Fruit fly (Drosophila melanogaster) whole organism, adult: ENCODE data around the gene glob1.

ENCODE experiments used
- CG11617 ChIP-seq: fragments of 200-800 bp; sonication (Bioruptor generic); optimal IDR thresholded peaks from 2 replicates; lab custom pipeline; 2017; ENCODE audit warnings: mild to moderate bottlenecking, missing biosample characterization, missing genetic modification reagents, missing genetic modification characterization
- CG12768 ChIP-seq: fragments of 200-800 bp; sonication (Bioruptor generic); optimal IDR thresholded peaks from 2 replicates; lab custom pipeline; 2017; ENCODE audit warnings: missing biosample characterization, missing genetic modification characterization, mild to moderate bottlenecking, moderate library complexity, missing genetic modification reagents
- CG14711 ChIP-seq: fragments of 200-800 bp; sonication (Bioruptor generic); optimal IDR thresholded peaks from 2 replicates; lab custom pipeline; 2018; ENCODE audit warnings: missing biosample characterization, mild to moderate bottlenecking, missing genetic modification characterization, moderate library complexity
- CG1620 ChIP-seq: fragments of 200-800 bp; sonication (Bioruptor generic); optimal IDR thresholded peaks from 2 replicates; lab custom pipeline; 2016; ENCODE audit warnings: missing biosample characterization, missing genetic modification characterization
- CG33017 ChIP-seq: fragments of 200-800 bp; sonication (Bioruptor generic); optimal IDR thresholded peaks from 2 replicates; lab custom pipeline; 2018; ENCODE audit warnings: missing biosample characterization, mild to moderate bottlenecking, missing genetic modification characterization, moderate library complexity
- CG5204 ChIP-seq: fragments of 200-800 bp; sonication (Bioruptor generic); optimal IDR thresholded peaks from 2 replicates; lab custom pipeline; 2016; ENCODE audit warnings: missing biosample characterization, missing genetic modification characterization
- CG7045 ChIP-seq: fragments of 200-800 bp; sonication (Bioruptor generic); optimal IDR thresholded peaks from 2 replicates; lab custom pipeline; 2017; ENCODE audit warnings: missing biosample characterization, mild to moderate bottlenecking, missing genetic modification characterization
- CG7101 ChIP-seq: fragments of 200-800 bp; sonication (Bioruptor generic); optimal IDR thresholded peaks from 2 replicates; lab custom pipeline; 2018; ENCODE audit warnings: missing biosample characterization, mild to moderate bottlenecking, missing genetic modification characterization, moderate library complexity
- Clk ChIP-seq: fragments of 200-800 bp; sonication (Bioruptor generic); optimal IDR thresholded peaks from 2 replicates; lab custom pipeline; 2017; ENCODE audit warnings: missing biosample characterization, missing genetic modification characterization
- Crg-1 ChIP-seq: fragments of 200-800 bp; sonication (Bioruptor generic); optimal IDR thresholded peaks from 2 replicates; lab custom pipeline; 2016; ENCODE audit warnings: missing biosample characterization, missing genetic modification characterization
- Hr96 ChIP-seq: fragments of 200-800 bp; sonication (Bioruptor generic); optimal IDR thresholded peaks from 2 replicates; lab custom pipeline; 2016; ENCODE audit warnings: missing biosample characterization, missing genetic modification characterization
- Mnt ChIP-seq: fragments of 200-800 bp; sonication (Bioruptor generic); optimal IDR thresholded peaks from 2 replicates; lab custom pipeline; 2016; ENCODE audit warnings: missing biosample characterization, mild to moderate bottlenecking, missing genetic modification characterization
- bab1 ChIP-seq: fragments of 200-800 bp; sonication (Bioruptor generic); optimal IDR thresholded peaks from 3 replicates; lab custom pipeline; 2019; ENCODE audit warnings: missing biosample characterization, mild to moderate bottlenecking, missing genetic modification characterization, moderate library complexity
- cic ChIP-seq: fragments of 200-800 bp; sonication (Bioruptor generic); optimal IDR thresholded peaks from 2 replicates; lab custom pipeline; 2017; ENCODE audit warnings: missing biosample characterization, mild to moderate bottlenecking, missing genetic modification characterization, moderate library complexity
- cnc ChIP-seq, 2 experiments: fragments of >200 bp; optimal IDR thresholded peaks; 2 replicates each; lab custom pipeline; 2017
- kay ChIP-seq: fragments of 200-800 bp; sonication (Bioruptor generic); peaks from one replicate; lab custom pipeline; 2016; ENCODE audit warnings: missing biosample characterization, missing genetic modification characterization, borderline replicate concordance
- ovo ChIP-seq: fragments of 200-800 bp; sonication (Bioruptor generic); optimal IDR thresholded peaks from 2 replicates; lab custom pipeline; 2016; ENCODE audit warnings: missing biosample characterization, missing genetic modification characterization
- pad ChIP-seq: fragments of 200-800 bp; sonication (Bioruptor generic); optimal IDR thresholded peaks from 3 replicates; lab custom pipeline; 2017; ENCODE audit warnings: missing biosample characterization, missing genetic modification characterization, mild to moderate bottlenecking, moderate library complexity, missing genetic modification reagents
- tj ChIP-seq: fragments of 200-800 bp; sonication (Bioruptor generic); optimal IDR thresholded peaks from 3 replicates; lab custom pipeline; 2017; ENCODE audit warnings: missing biosample characterization, mild to moderate bottlenecking, missing genetic modification characterization, moderate library complexity
- toe ChIP-seq: fragments of 200-800 bp; sonication (Bioruptor generic); optimal IDR thresholded peaks from 2 replicates; lab custom pipeline; 2016; ENCODE audit warnings: missing biosample characterization, missing genetic modification characterization

glob1 gene

DNA sequence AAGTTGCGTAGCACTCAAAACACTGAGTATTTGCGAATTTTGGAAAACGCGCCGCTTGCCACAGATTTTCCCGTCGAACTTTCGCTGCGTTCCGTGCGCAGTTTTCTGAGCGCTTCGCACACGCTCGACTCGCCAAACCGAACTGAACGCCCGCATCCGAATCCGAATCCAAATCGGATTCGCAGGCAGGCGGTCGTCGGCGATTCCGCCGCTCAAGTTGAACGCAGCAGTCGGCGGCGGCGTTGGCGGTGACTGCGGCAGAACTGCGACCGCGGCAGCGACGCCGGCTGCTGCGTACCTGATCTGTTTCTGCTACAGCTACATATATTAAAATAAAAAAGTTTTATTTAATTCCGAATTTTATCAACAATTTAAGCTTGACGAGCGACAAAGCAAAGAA, 28.8 kb downstream of the glob1 start, which contains the start of gene CG31183:
Gene CG31183, minus strand, starts transcription at position 329 of the 400 bp plus-strand sequence.
- TF ChIP-seq CG14711 (tag; lab: Kevin White, UChicago), result no peak
- TF ChIP-seq pad (GFP tag; lab: Kevin White, UChicago), result no peak
- peak; percentile 31 for TF ChIP-seq tj (GFP tag; lab: Kevin White, UChicago)
- peak; percentile 12 for TF ChIP-seq Mnt (GFP tag; lab: Kevin White, UChicago)

DNA sequence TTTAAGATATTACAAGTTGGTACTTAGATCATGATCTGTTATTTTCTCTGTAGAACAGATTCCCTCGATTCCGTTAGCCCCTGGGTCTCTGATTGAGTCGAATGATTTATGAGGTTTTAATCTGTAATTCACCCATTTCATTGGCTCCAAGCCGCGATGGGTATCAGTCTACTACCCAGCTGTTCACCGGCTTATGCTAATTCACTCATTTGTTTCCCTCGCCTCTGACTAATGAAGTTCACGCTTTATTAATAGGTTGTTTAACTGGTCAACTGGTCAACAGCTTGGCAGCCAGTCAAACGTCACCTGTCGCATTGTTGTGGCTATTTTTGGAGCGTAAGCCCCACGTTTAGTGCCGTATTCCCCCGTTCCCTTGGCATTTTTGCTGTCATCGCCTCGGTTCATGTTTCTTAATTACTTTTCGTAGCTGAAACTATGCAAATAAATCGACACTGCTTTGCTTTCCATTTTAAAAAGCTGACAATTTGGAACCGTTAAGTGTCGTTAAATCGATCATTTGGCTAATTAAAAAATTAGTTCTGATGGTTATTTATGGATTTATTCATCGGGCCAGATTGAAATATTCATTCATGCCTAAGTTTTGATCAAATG, 31.5 kb downstream of the glob1 start:
- TF ChIP-seq cnc (optimal IDR thresholded peaks at IDR 0.05; lab: Kevin White, UChicago) (no peak), CG1620 (no peak), cic (GFP tag; lab: Kevin White, UChicago) (no peak), ovo (GFP tag; lab: Kevin White, UChicago) (no peak), Clk (GFP tag; lab: Kevin White, UChicago) (no peak), CG33017 (tag; lab: Kevin White, UChicago) (no peak), Mnt (GFP tag; lab: Kevin White, UChicago) (no peak), Hr96 (GFP tag; lab: Kevin White, UChicago) (no peak), tj (GFP tag; lab: Kevin White, UChicago) (peak; percentile 90), CG14711 (tag; lab: Kevin White, UChicago) (no peak), CG7101 (tag; lab: Kevin White, UChicago) (no peak), Crg-1 (no peak), pad (GFP tag; lab: Kevin White, UChicago) (no peak), bab1 (GFP tag; lab: Kevin White, UChicago) (peak; percentile 39), CG5204 (GFP tag; lab: Kevin White, UChicago) (no peak), toe (no peak)

DNA sequence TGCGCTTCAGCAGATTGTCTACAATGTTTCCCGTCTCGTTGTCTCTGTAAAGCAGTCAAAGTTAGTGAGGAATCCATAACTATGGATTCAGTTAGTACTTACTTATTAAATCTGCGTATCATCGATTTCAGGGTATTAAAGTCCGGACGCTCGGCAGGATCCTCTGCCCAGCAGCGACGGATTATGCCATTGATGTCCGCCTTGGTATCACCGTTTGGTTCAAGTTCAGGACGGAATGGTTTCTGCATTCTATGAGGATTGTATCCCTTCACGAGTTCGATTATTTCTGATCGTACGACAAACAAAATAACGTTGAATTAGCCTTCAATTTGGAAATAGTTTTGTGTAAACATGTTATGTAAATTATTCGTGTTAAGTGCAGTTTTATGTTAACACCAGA, 44.5 kb downstream of the glob1 start, which contains the start of gene CG9632:
Gene CG9632, plus strand, starts transcription at position 301 of the 400 bp plus-strand sequence.
- TF ChIP-seq ovo (GFP tag; lab: Kevin White, UChicago), result no peak
- TF ChIP-seq CG1620, result no peak
- no peak for TF ChIP-seq tj (GFP tag; lab: Kevin White, UChicago)
- TF ChIP-seq pad (GFP tag; lab: Kevin White, UChicago), result no peak
- TF ChIP-seq CG5204 (GFP tag; lab: Kevin White, UChicago), result no peak
- no peak for TF ChIP-seq CG7101 (tag; lab: Kevin White, UChicago)
- TF ChIP-seq Crg-1, result no peak
- TF ChIP-seq CG14711 (tag; lab: Kevin White, UChicago), result no peak
- no peak for TF ChIP-seq toe
- no peak for TF ChIP-seq CG12768 (GFP tag; lab: Kevin White, UChicago)
- no peak for TF ChIP-seq bab1 (GFP tag; lab: Kevin White, UChicago)
- no peak for TF ChIP-seq CG7045
- TF ChIP-seq Hr96 (GFP tag; lab: Kevin White, UChicago), result no peak
- no peak for TF ChIP-seq cnc (optimal IDR thresholded peaks at IDR 0.05; lab: Kevin White, UChicago)
- no peak for TF ChIP-seq CG11617 (GFP tag; lab: Kevin White, UChicago)
- no peak for TF ChIP-seq Mnt (GFP tag; lab: Kevin White, UChicago)
- no peak for TF ChIP-seq Clk (GFP tag; lab: Kevin White, UChicago)
- no peak for TF ChIP-seq cic (GFP tag; lab: Kevin White, UChicago)
- TF ChIP-seq CG33017 (tag; lab: Kevin White, UChicago), result no peak
- TF ChIP-seq kay, result no peak

DNA sequence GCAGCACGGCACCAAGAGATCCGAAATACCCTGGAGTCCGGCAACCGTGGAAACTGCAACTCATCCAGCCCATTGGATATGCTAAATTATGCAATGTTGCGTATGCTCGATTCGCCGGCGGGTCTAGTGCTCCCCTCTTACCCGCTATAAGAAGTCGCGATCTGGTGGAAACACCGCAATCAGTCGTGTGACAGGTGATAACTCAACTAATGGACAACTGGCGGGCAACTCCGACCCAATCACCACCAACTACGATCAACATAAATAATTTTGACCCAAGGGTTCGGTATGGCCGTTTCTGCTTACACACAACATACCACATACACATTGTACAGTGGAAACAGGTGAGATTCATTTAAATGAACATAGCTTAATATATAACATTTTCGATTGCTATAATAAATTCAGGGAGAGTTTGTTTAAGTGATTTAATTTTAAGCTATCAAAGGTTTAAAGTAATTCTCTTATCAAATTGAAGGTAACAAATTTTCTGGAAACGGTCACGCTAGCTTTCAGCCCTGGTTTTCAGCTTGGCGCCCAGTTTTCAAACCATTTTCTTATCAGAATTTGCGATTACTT, 47.2 kb downstream of the glob1 start, which contains the start of gene Hmt-1:
Gene Hmt-1, minus strand, starts transcription at position 282 of the 579 bp plus-strand sequence.
- no peak for TF ChIP-seq CG7101 (tag; lab: Kevin White, UChicago)
- TF ChIP-seq tj (GFP tag; lab: Kevin White, UChicago), result peak; percentile 10
- TF ChIP-seq cnc (optimal IDR thresholded peaks at IDR 0.05; lab: Kevin White, UChicago), result peak; percentile 29 to 68
- peak; percentile 34 for TF ChIP-seq bab1 (GFP tag; lab: Kevin White, UChicago)
- peak; percentile 9 for TF ChIP-seq toe

DNA sequence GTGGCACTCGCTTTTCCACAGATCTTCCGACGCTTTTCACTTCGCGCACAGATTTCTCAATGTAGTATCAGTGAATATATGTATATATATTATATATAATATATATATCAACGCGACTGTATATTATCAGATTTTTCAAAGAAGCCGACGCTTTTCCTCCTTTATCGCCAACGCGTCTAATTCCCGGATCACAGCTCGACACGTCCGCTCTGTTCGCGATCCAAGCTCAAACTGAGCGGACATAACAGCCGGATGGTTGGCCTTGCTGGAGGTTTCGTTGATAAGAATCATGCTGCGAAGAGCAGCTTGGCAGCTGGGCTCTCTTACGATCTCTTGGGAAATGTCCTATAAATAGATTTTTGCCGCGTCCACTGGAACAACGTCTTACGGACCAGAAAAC, 51.1 kb downstream of the glob1 start, which contains the start of gene cv-d:
Gene cv-d, minus strand, starts transcription at position 235 of the 400 bp plus-strand sequence.
- TF ChIP-seq cnc (optimal IDR thresholded peaks at IDR 0.05; lab: Kevin White, UChicago), result no peak
- TF ChIP-seq cic (GFP tag; lab: Kevin White, UChicago), result peak; percentile 57

DNA sequence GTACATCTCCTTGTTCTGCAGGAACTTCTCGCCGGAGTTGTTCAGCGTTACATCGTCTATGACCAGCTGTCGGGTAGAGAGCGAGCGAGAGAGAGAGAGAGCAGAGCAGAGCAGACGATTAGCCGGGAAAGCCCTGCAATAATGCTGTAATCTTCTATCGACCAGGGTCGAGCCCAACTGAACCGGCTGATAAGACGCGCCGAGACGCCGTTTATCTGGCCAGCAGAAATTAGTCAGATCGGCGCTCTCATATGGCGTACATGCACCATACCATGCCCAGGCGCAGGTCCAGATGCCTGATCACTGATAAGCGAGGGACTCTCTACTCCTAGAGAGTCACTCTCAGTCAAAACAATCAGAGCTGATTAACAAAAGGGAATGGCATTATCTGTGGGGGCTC, 52.5 kb downstream of the glob1 start:
- TF ChIP-seq ovo (GFP tag; lab: Kevin White, UChicago) (no peak), cic (GFP tag; lab: Kevin White, UChicago) (no peak)
